Fruit fly (Drosophila melanogaster) whole organism, embryonic: ENCODE results near the gene Usp8.
A peak's percentile ranks its signal among the peaks of the same experiment; 100 is the strongest.

Experiments
- Bgb ChIP-seq: fragments of 200-800 bp; sonication (Bioruptor generic); IDR thresholded peaks from 2 replicates; pipeline ENCODE4 v1.3.6; 2022; ENCODE audit warnings: missing biosample characterization, missing genetic modification characterization; ENCODE audit not compliant: partially characterized antibody
- Blimp-1 ChIP-seq: fragments of 200-800 bp; sonication (Bioruptor generic); optimal IDR thresholded peaks from 3 replicates; lab custom pipeline; 2018; ENCODE audit warnings: missing biosample characterization, missing genetic modification characterization, mild to moderate bottlenecking, moderate library complexity, missing genetic modification reagents
- CG10366 ChIP-seq: fragments of 200-800 bp; sonication (Bioruptor generic); IDR thresholded peaks from 2 replicates; pipeline ENCODE4 v1.3.6; 2022; ENCODE audit warnings: missing biosample characterization, missing genetic modification characterization
- CG10654 ChIP-seq: fragments of 200-800 bp; sonication (Bioruptor generic); optimal IDR thresholded peaks from 2 replicates; lab custom pipeline; 2016; ENCODE audit warnings: missing biosample characterization, missing genetic modification characterization
- CG12391 ChIP-seq: fragments of 200-800 bp; sonication (Bioruptor generic); optimal IDR thresholded peaks from 3 replicates; lab custom pipeline; 2018; ENCODE audit warnings: missing biosample characterization, mild to moderate bottlenecking, missing genetic modification characterization, moderate library complexity
- CG12769 ChIP-seq: fragments of 200-800 bp; sonication (Bioruptor generic); optimal IDR thresholded peaks from 2 replicates; lab custom pipeline; 2019; ENCODE audit warnings: missing biosample characterization, mild to moderate bottlenecking, missing genetic modification characterization, moderate library complexity
- CG13287 ChIP-seq: fragments of 200-800 bp; sonication (Bioruptor generic); IDR thresholded peaks from 2 replicates; pipeline ENCODE4 v1.3.6; 2022; ENCODE audit warnings: missing biosample characterization, missing genetic modification characterization; ENCODE audit not compliant: partially characterized antibody
- CG13424 ChIP-seq: fragments of 200-800 bp; sonication (Bioruptor generic); optimal IDR thresholded peaks from 2 replicates; lab custom pipeline; 2019; ENCODE audit warnings: missing biosample characterization, mild to moderate bottlenecking, missing genetic modification characterization, moderate library complexity
- CG1647 ChIP-seq: fragments of 200-800 bp; sonication (Bioruptor generic); optimal IDR thresholded peaks from 3 replicates; lab custom pipeline; 2016; ENCODE audit warnings: missing biosample characterization, missing genetic modification characterization
- CG32767 ChIP-seq: fragments of 200-800 bp; sonication (Bioruptor generic); IDR thresholded peaks from 2 replicates; pipeline ENCODE4 v1.3.6; 2022; ENCODE audit warnings: missing biosample characterization, missing genetic modification characterization
- CG8478 ChIP-seq: fragments of >200 bp; optimal IDR thresholded peaks from 2 replicates; lab custom pipeline; 2018
- CG8765 ChIP-seq: fragments of 200-800 bp; sonication (Bioruptor generic); IDR thresholded peaks from 2 replicates; pipeline ENCODE4 v1.3.6; 2022; ENCODE audit warnings: missing biosample characterization, missing genetic modification characterization
- CG8924 ChIP-seq: fragments of 200-800 bp; optimal IDR thresholded peaks from 3 replicates; lab custom pipeline; 2019; ENCODE audit warnings: missing biosample characterization, mild to moderate bottlenecking, missing genetic modification characterization, moderate library complexity
- D ChIP-seq, 2 experiments: fragments of 200-800 bp in 1 of 2; fragments of >200 bp in 1 of 2; sonication (Bioruptor generic) in 1 of 2; optimal IDR thresholded peaks; 2 replicates in 1 of 2; 3 replicates in 1 of 2; lab custom pipeline; 2017; ENCODE audit warnings: mild to moderate bottlenecking in 1 of 2, missing biosample characterization in 1 of 2, missing genetic modification characterization in 1 of 2, missing genetic modification reagents in 1 of 2
- Ets65A ChIP-seq: fragments of 200-800 bp; sonication (Bioruptor generic); peaks from one replicate; lab custom pipeline; 2016; ENCODE audit warnings: missing biosample characterization, missing genetic modification characterization
- Hey ChIP-seq: fragments of 200-800 bp; sonication (Bioruptor generic); optimal IDR thresholded peaks from 3 replicates; lab custom pipeline; 2018; ENCODE audit warnings: missing biosample characterization, mild to moderate bottlenecking, missing genetic modification characterization
- Hr3 ChIP-seq: fragments of 200-800 bp; sonication (Bioruptor generic); optimal IDR thresholded peaks from 3 replicates; lab custom pipeline; 2016; ENCODE audit warnings: missing biosample characterization, missing genetic modification characterization
- Hr51 ChIP-seq, 2 experiments: fragments of 200-800 bp; sonication (Bioruptor generic); optimal IDR thresholded peaks; 2 replicates in 1 of 2; 3 replicates in 1 of 2; lab custom pipeline; 2016 to 2018; ENCODE audit warnings: missing biosample characterization in 2 of 2, missing genetic modification characterization in 2 of 2, mild to moderate bottlenecking in 1 of 2, moderate library complexity in 1 of 2
- Med ChIP-seq: fragments of 200-800 bp; sonication (Bioruptor generic); peaks from one replicate; lab custom pipeline; 2016; ENCODE audit warnings: missing biosample characterization, missing genetic modification characterization, mild to moderate bottlenecking, inconsistent platforms, moderate library complexity
- Mes4 ChIP-seq: fragments of 200-800 bp; sonication (Bioruptor generic); optimal IDR thresholded peaks from 2 replicates; lab custom pipeline; 2016; ENCODE audit warnings: missing biosample characterization, missing genetic modification characterization
- PHDP ChIP-seq: fragments of 200-800 bp; sonication (Bioruptor generic); optimal IDR thresholded peaks from 3 replicates; lab custom pipeline; 2018; ENCODE audit warnings: missing biosample characterization, mild to moderate bottlenecking, missing genetic modification characterization, moderate library complexity
- Pdp1 ChIP-seq, 2 experiments: fragments of 200-800 bp; sonication (Bioruptor generic); optimal IDR thresholded peaks; 3 replicates each; lab custom pipeline; 2016; ENCODE audit warnings: missing biosample characterization in 2 of 2, missing genetic modification characterization in 2 of 2, mild to moderate bottlenecking in 1 of 2, moderate library complexity in 1 of 2
- Ravus ChIP-seq: fragments of 200-800 bp; sonication (Bioruptor generic); IDR thresholded peaks from 2 replicates; pipeline ENCODE4 v1.3.6; 2022; ENCODE audit warnings: missing biosample characterization, missing genetic modification characterization
- ato ChIP-seq: fragments of 200-800 bp; sonication (Bioruptor generic); IDR thresholded peaks from 2 replicates; pipeline ENCODE4 v1.3.6; 2022; ENCODE audit warnings: missing biosample characterization, missing genetic modification characterization; ENCODE audit not compliant: partially characterized antibody
- cato ChIP-seq: fragments of 200-800 bp; sonication (Bioruptor generic); optimal IDR thresholded peaks from 2 replicates; lab custom pipeline; 2016; ENCODE audit warnings: missing biosample characterization, missing genetic modification characterization, borderline replicate concordance
- chinmo ChIP-seq: fragments of 200-800 bp; sonication (Bioruptor generic); IDR thresholded peaks from 4 replicates; pipeline ENCODE4 v1.3.6; 2022; ENCODE audit warnings: missing biosample characterization, missing genetic modification characterization; ENCODE audit not compliant: partially characterized antibody
- chn ChIP-seq: fragments of 200-800 bp; sonication (Bioruptor generic); optimal IDR thresholded peaks from 2 replicates; lab custom pipeline; 2016; ENCODE audit warnings: missing biosample characterization, missing genetic modification characterization
- ci ChIP-seq: fragments of 200-800 bp; sonication (Bioruptor generic); IDR thresholded peaks from 3 replicates; pipeline ENCODE4 v1.3.6; 2022; ENCODE audit warnings: missing biosample characterization, missing genetic modification characterization
- corto ChIP-seq: fragments of 200-800 bp; sonication (Bioruptor generic); optimal IDR thresholded peaks from 2 replicates; lab custom pipeline; 2016; ENCODE audit warnings: missing biosample characterization, mild to moderate bottlenecking, missing genetic modification characterization, moderate library complexity
- dan ChIP-seq: fragments of 200-800 bp; sonication (Bioruptor generic); IDR thresholded peaks from 2 replicates; pipeline ENCODE4 v1.3.6; 2022; ENCODE audit warnings: missing biosample characterization, missing genetic modification characterization
- ems ChIP-seq: fragments of 200-800 bp; sonication (Bioruptor generic); optimal IDR thresholded peaks from 3 replicates; lab custom pipeline; 2016; ENCODE audit warnings: missing biosample characterization, missing genetic modification characterization
- jumu ChIP-seq: fragments of 200-800 bp; sonication (Bioruptor generic); optimal IDR thresholded peaks from 3 replicates; lab custom pipeline; 2016; ENCODE audit warnings: missing biosample characterization, missing genetic modification characterization
- lbe ChIP-seq: fragments of 200-800 bp; sonication (Bioruptor generic); optimal IDR thresholded peaks from 2 replicates; lab custom pipeline; 2016; ENCODE audit warnings: missing biosample characterization, mild to moderate bottlenecking, missing genetic modification characterization
- nau ChIP-seq: fragments of 200-800 bp; sonication (Bioruptor generic); optimal IDR thresholded peaks from 3 replicates; lab custom pipeline; 2017; ENCODE audit warnings: missing biosample characterization, mild to moderate bottlenecking, missing genetic modification characterization, missing genetic modification reagents
- pita ChIP-seq: fragments of 200-800 bp; sonication (Bioruptor generic); optimal IDR thresholded peaks from 2 replicates; lab custom pipeline; 2017; ENCODE audit warnings: missing biosample characterization, mild to moderate bottlenecking, missing genetic modification characterization
- sd ChIP-seq: fragments of 200-800 bp; sonication (Bioruptor generic); optimal IDR thresholded peaks from 3 replicates; lab custom pipeline; 2018; ENCODE audit warnings: missing biosample characterization, mild to moderate bottlenecking, missing genetic modification characterization, moderate library complexity
- toy ChIP-seq: fragments of 200-800 bp; sonication (Bioruptor generic); IDR thresholded peaks from 2 replicates; pipeline ENCODE4 v1.3.6; 2022; ENCODE audit warnings: missing biosample characterization, missing genetic modification characterization
- zf30C ChIP-seq: fragments of 200-800 bp; sonication (Bioruptor generic); optimal IDR thresholded peaks from 3 replicates; lab custom pipeline; 2018; ENCODE audit warnings: missing biosample characterization, mild to moderate bottlenecking, missing genetic modification characterization

The Usp8 gene

dm6 chr3R:21090230-21091021 lies 43.6 kb upstream of the Usp8 start:
- TF ChIP-seq zf30C (GFP tag; lab: Kevin White, UChicago): no peak
- TF ChIP-seq ci: 0 out of 3 replicates have a peak, but pooled peaks have one; percentile 36
- TF ChIP-seq PHDP (tag; lab: Kevin White, UChicago): no peak
- peak; percentile 51 for TF ChIP-seq Med
- peak; percentile 51 for TF ChIP-seq CG12769 (tag; lab: Kevin White, UChicago)
- peak in 1 of 2 experiments; percentile 80 for TF ChIP-seq Pdp1 (GFP tag; optimal IDR thresholded peaks at IDR 0.05; lab: Kevin White, UChicago)
- peak; percentile 7 for TF ChIP-seq sd (tag; lab: Kevin White, UChicago)
- TF ChIP-seq ato (GFP tag; lab: Robert Waterston, UW): 0 out of 2 replicates have a peak, but pooled peaks have one; percentile 16
- peak; percentile 77 for TF ChIP-seq Ets65A (GFP tag; lab: Kevin White, UChicago)

- TF ChIP-seq dan (GFP tag; lab: Robert Waterston, UW): no peak
- TF ChIP-seq CG12391 (tag; lab: Kevin White, UChicago): no peak
- TF ChIP-seq CG13424 (tag; lab: Kevin White, UChicago): no peak
- no peak for TF ChIP-seq Bgb (GFP tag; lab: Robert Waterston, UW)
- TF ChIP-seq lbe: no peak
- no peak for TF ChIP-seq D (optimal IDR thresholded peaks at IDR 0.05; lab: Kevin White, UChicago)
- no peak for TF ChIP-seq D (GFP tag; optimal IDR thresholded peaks at IDR 0.05; lab: Kevin White, UChicago)
- no peak for TF ChIP-seq Hey (tag; lab: Kevin White, UChicago)
- no peak for TF ChIP-seq Mes4
- no peak for TF ChIP-seq cato
- TF ChIP-seq ems: no peak
- TF ChIP-seq Hr3: no peak
- no peak for TF ChIP-seq chn
- TF ChIP-seq CG8924 (tag; lab: Kevin White, UChicago): no peak
- no peak for TF ChIP-seq jumu (GFP tag; lab: Kevin White, UChicago)
- no peak for TF ChIP-seq nau (GFP tag; lab: Kevin White, UChicago)
- TF ChIP-seq CG10654 (GFP tag; lab: Kevin White, UChicago): no peak
- TF ChIP-seq corto: no peak
- TF ChIP-seq chinmo (GFP tag; lab: Robert Waterston, UW): 0 out of 4 replicates have a peak, but pooled peaks have one; percentile 36
- TF ChIP-seq CG12769 (tag; lab: Kevin White, UChicago): peak; percentile 45
- no peak for TF ChIP-seq toy
- no peak for TF ChIP-seq CG8765 (GFP tag; lab: Robert Waterston, UW)
- TF ChIP-seq Blimp-1 (GFP tag; lab: Kevin White, UChicago): peak; percentile 60
- TF ChIP-seq pita (GFP tag; lab: Kevin White, UChicago): no peak
- no peak for TF ChIP-seq CG1647 (GFP tag; lab: Kevin White, UChicago)
- TF ChIP-seq Ravus: no peak
Observed at dm6 chr3R:21091500-21091899, 42.6 kb upstream of the Usp8 start.

dm6 chr3R:21092036-21092435 lies 42.0 kb upstream of the Usp8 start:
- TF ChIP-seq lbe (no peak), ems (no peak), CG32767 (GFP tag; lab: Robert Waterston, UW) (no peak), CG8478 (lab: Kevin White, UChicago) (no peak), sd (tag; lab: Kevin White, UChicago) (peak; percentile 76), CG13287 (GFP tag; lab: Robert Waterston, UW) (no peak), Hr51 (GFP tag; optimal IDR thresholded peaks at IDR 0.05; lab: Kevin White, UChicago) (no peak), CG10366 (no peak)
- TF ChIP-seq, all 482 proteins: peak for 1
